Fruit fly (Drosophila melanogaster) whole organism, wandering third instar larva: ENCODE data around the gene fmt.

Experiments used
- Abd-B ChIP-seq: fragments of >200 bp; optimal IDR thresholded peaks from 2 replicates; lab custom pipeline; 2017; ENCODE audit warnings: missing biosample characterization, missing genetic modification characterization
- CG32264 ChIP-seq: fragments of 200-800 bp; sonication (Bioruptor generic); optimal IDR thresholded peaks from 2 replicates; lab custom pipeline; 2016; ENCODE audit warnings: missing biosample characterization, missing genetic modification characterization
- CG9705 ChIP-seq: fragments of 200-800 bp; sonication (Bioruptor generic); optimal IDR thresholded peaks from 2 replicates; lab custom pipeline; 2018; ENCODE audit warnings: missing biosample characterization, mild to moderate bottlenecking, missing genetic modification characterization
- CrebA ChIP-seq: fragments of 200-800 bp; sonication (Bioruptor generic); optimal IDR thresholded peaks from 2 replicates; lab custom pipeline; 2016; ENCODE audit warnings: missing biosample characterization, mild to moderate bottlenecking, missing genetic modification characterization, borderline replicate concordance
- Dfd ChIP-seq: fragments of >200 bp; optimal IDR thresholded peaks from 2 replicates; lab custom pipeline; 2017; ENCODE audit warnings: missing biosample characterization, missing genetic modification characterization
- Dif ChIP-seq: fragments of 200-275, 200-300 bp; sonication (Bioruptor generic); optimal IDR thresholded peaks from 2 replicates; lab custom pipeline; 2018; ENCODE audit warnings: missing biosample characterization, missing genetic modification characterization; ENCODE audit not compliant: partially characterized antibody
- GATAd ChIP-seq: sonication (Bioruptor generic); optimal IDR thresholded peaks from 2 replicates; lab custom pipeline; 2016; ENCODE audit warnings: missing biosample characterization, missing genetic modification characterization
- HLH106 ChIP-seq: fragments of 200-800 bp; optimal IDR thresholded peaks from 3 replicates; lab custom pipeline; 2019; ENCODE audit warnings: missing biosample characterization, mild to moderate bottlenecking, missing genetic modification characterization, moderate library complexity
- Hnf4 ChIP-seq: fragments of 200-800 bp; sonication (Bioruptor generic); optimal IDR thresholded peaks from 2 replicates; lab custom pipeline; 2016; ENCODE audit warnings: missing biosample characterization, mild to moderate bottlenecking, missing genetic modification characterization
- Hr78 ChIP-seq: fragments of >200 bp; optimal IDR thresholded peaks from 2 replicates; lab custom pipeline; 2017; ENCODE audit warnings: missing biosample characterization, missing genetic modification characterization
- Hr83 ChIP-seq: fragments of 200-300 bp; sonication (Bioruptor generic); optimal IDR thresholded peaks from 2 replicates; lab custom pipeline; 2016; ENCODE audit warnings: missing biosample characterization, mild to moderate bottlenecking, missing genetic modification characterization, moderate library complexity; ENCODE audit not compliant: poor library complexity, severe bottlenecking
- Jra ChIP-seq: sonication (Bioruptor generic); optimal IDR thresholded peaks from 2 replicates; lab custom pipeline; 2016; ENCODE audit warnings: missing biosample characterization, missing genetic modification characterization
- Mio ChIP-seq: sonication (Bioruptor generic); optimal IDR thresholded peaks from 2 replicates; lab custom pipeline; 2016; ENCODE audit warnings: missing biosample characterization, missing genetic modification characterization
- Myc ChIP-seq: fragments of >200 bp; optimal IDR thresholded peaks from 2 replicates; lab custom pipeline; 2017
- N ChIP-seq: fragments of >200 bp; optimal IDR thresholded peaks from 2 replicates; lab custom pipeline; 2018; ENCODE audit warnings: missing biosample characterization, missing external identifiers, missing genetic modification characterization
- OdsH ChIP-seq: fragments of 200-800 bp; sonication (Bioruptor generic); optimal IDR thresholded peaks from 2 replicates; lab custom pipeline; 2016; ENCODE audit warnings: missing biosample characterization, mild to moderate bottlenecking, missing genetic modification characterization
- Rel ChIP-seq, 2 experiments: fragments of 200-800 bp; sonication (Bioruptor generic) in 1 of 2; optimal IDR thresholded peaks; 2 replicates in 1 of 2; 3 replicates in 1 of 2; lab custom pipeline; 2016 to 2019; ENCODE audit warnings: mild to moderate bottlenecking in 2 of 2, missing biosample characterization in 2 of 2, missing genetic modification characterization in 2 of 2, moderate library complexity in 1 of 2
- Sp1 ChIP-seq: fragments of 200-800 bp; sonication (Bioruptor generic); optimal IDR thresholded peaks from 3 replicates; lab custom pipeline; 2019; ENCODE audit warnings: missing biosample characterization, mild to moderate bottlenecking, missing genetic modification characterization, moderate library complexity
- Vsx2 ChIP-seq: fragments of 200-300, 225-300 bp; sonication (Bioruptor generic); optimal IDR thresholded peaks from 2 replicates; lab custom pipeline; 2018; ENCODE audit warnings: missing biosample characterization, missing genetic modification characterization; ENCODE audit not compliant: partially characterized antibody
- br ChIP-seq: fragments of 200-800 bp; sonication (Bioruptor generic); optimal IDR thresholded peaks from 2 replicates; lab custom pipeline; 2016; ENCODE audit warnings: missing biosample characterization, missing genetic modification characterization
- brk ChIP-seq: fragments of 200-800 bp; sonication (Bioruptor generic); optimal IDR thresholded peaks from 2 replicates; lab custom pipeline; 2016; ENCODE audit warnings: missing biosample characterization, mild to moderate bottlenecking, missing genetic modification characterization
- dl ChIP-seq, 2 experiments: fragments of 175-275, 200-275 bp in 1 of 2; fragments of 200-275 bp in 1 of 2; sonication (Bioruptor generic); optimal IDR thresholded peaks; lab custom pipeline; 2018; ENCODE audit warnings: mild to moderate bottlenecking in 2 of 2, missing biosample characterization in 2 of 2, missing genetic modification characterization in 2 of 2, moderate library complexity in 2 of 2; ENCODE audit not compliant: partially characterized antibody in 2 of 2, insufficient read depth in 1 of 2
- dmrt93B ChIP-seq: fragments of 200-800 bp; sonication (Bioruptor generic); optimal IDR thresholded peaks from 2 replicates; lab custom pipeline; 2018; ENCODE audit warnings: missing biosample characterization, mild to moderate bottlenecking, missing genetic modification characterization
- dsf ChIP-seq: sonication (Bioruptor generic); optimal IDR thresholded peaks from 2 replicates; lab custom pipeline; 2016; ENCODE audit warnings: missing biosample characterization, missing genetic modification characterization, borderline replicate concordance
- ey ChIP-seq: fragments of 200-800 bp; sonication (Bioruptor generic); optimal IDR thresholded peaks from 2 replicates; lab custom pipeline; 2016; ENCODE audit warnings: missing biosample characterization, missing genetic modification characterization
- foxo ChIP-seq, 2 experiments: fragments of 200-800 bp; sonication (Bioruptor generic); optimal IDR thresholded peaks; 2 replicates in 1 of 2; 3 replicates in 1 of 2; lab custom pipeline; 2016 to 2017; ENCODE audit warnings: missing biosample characterization in 2 of 2, missing genetic modification characterization in 2 of 2
- fru ChIP-seq: fragments of 200-800 bp; sonication (Bioruptor generic); optimal IDR thresholded peaks from 3 replicates; lab custom pipeline; 2016; ENCODE audit warnings: missing biosample characterization, mild to moderate bottlenecking, missing genetic modification characterization
- h ChIP-seq: fragments of 200-800 bp; sonication (Bioruptor generic); optimal IDR thresholded peaks from 3 replicates; lab custom pipeline; 2016; ENCODE audit warnings: missing biosample characterization, mild to moderate bottlenecking, missing genetic modification characterization
- jim ChIP-seq: fragments of 175-275, 200-325 bp; sonication (Bioruptor generic); optimal IDR thresholded peaks from 2 replicates; lab custom pipeline; 2016; ENCODE audit warnings: missing biosample characterization, mild to moderate bottlenecking, missing genetic modification characterization
- lola ChIP-seq: fragments of >200 bp; optimal IDR thresholded peaks from 2 replicates; lab custom pipeline; 2017; ENCODE audit warnings: missing biosample characterization, missing genetic modification characterization
- pan ChIP-seq: fragments of >200 bp; optimal IDR thresholded peaks from 2 replicates; lab custom pipeline; 2017
- psq ChIP-seq: fragments of 200-800 bp; sonication (Bioruptor generic); optimal IDR thresholded peaks from 3 replicates; lab custom pipeline; 2017; ENCODE audit warnings: missing biosample characterization, mild to moderate bottlenecking, missing genetic modification characterization, moderate library complexity
- rgr ChIP-seq: fragments of 200-800 bp; sonication (Bioruptor generic); optimal IDR thresholded peaks from 3 replicates; lab custom pipeline; 2016; ENCODE audit warnings: missing biosample characterization, mild to moderate bottlenecking, missing genetic modification characterization
- sage ChIP-seq: fragments of 200-800 bp; sonication (Bioruptor generic); optimal IDR thresholded peaks from 2 replicates; lab custom pipeline; 2016; ENCODE audit warnings: missing biosample characterization, mild to moderate bottlenecking, missing genetic modification characterization
- sv ChIP-seq: fragments of 200-800 bp; sonication (Bioruptor generic); optimal IDR thresholded peaks from 3 replicates; lab custom pipeline; 2016; ENCODE audit warnings: missing biosample characterization, missing genetic modification characterization
- tai ChIP-seq: sonication (Bioruptor generic); optimal IDR thresholded peaks from 2 replicates; lab custom pipeline; 2016; ENCODE audit warnings: missing biosample characterization, missing genetic modification characterization
- usp ChIP-seq: fragments of >200 bp; optimal IDR thresholded peaks from 2 replicates; lab custom pipeline; 2017; ENCODE audit warnings: missing biosample characterization, missing genetic modification characterization
- woc ChIP-seq: sonication (Bioruptor generic); optimal IDR thresholded peaks from 2 replicates; lab custom pipeline; 2016; ENCODE audit warnings: missing biosample characterization, mild to moderate bottlenecking, missing genetic modification characterization

The fmt gene

dm6 chr3L:6188995-6189927, 15.6 kb upstream of the fmt start, which contains the start of the genes D19A and CG7386 (continued):
- peak; percentile 59 for TF ChIP-seq rgr (GFP tag; lab: Kevin White, UChicago)
- TF ChIP-seq GATAd (GFP tag; lab: Kevin White, UChicago), result no peak

dm6 chr3L:6184884-6185438, 11.3 kb upstream of the fmt start, which contains the start of the genes D19B and CG43293:
D19B (minus strand) TSS chr3L:6184920.
CG43293 (plus strand) TSS chr3L:6185189.
- TF ChIP-seq br (GFP tag; lab: Kevin White, UChicago), result peak; percentile 82
- TF ChIP-seq Sp1 (GFP tag; lab: Kevin White, UChicago), result peak; percentile 74
- peak; percentile 80 for TF ChIP-seq fru (GFP tag; lab: Kevin White, UChicago)
- no peak for TF ChIP-seq pan (lab: Kevin White, UChicago)
- TF ChIP-seq usp, result no peak
- TF ChIP-seq Jra (GFP tag; lab: Kevin White, UChicago), result no peak
- peak; percentile 54 for TF ChIP-seq CG32264 (GFP tag; lab: Kevin White, UChicago)
- TF ChIP-seq woc (GFP tag; lab: Kevin White, UChicago), result peak; percentile 91
- TF ChIP-seq Hnf4 (GFP tag; lab: Kevin White, UChicago), result no peak
- TF ChIP-seq N (GFP tag; lab: Kevin White, UChicago), result no peak
- peak; percentile 96 for TF ChIP-seq jim (GFP tag; lab: Kevin White, UChicago)
- TF ChIP-seq sage (GFP tag; lab: Kevin White, UChicago), result no peak
- no peak for TF ChIP-seq dl (GFP tag; optimal IDR thresholded peaks at IDR 0.05; lab: Kevin White, UChicago; ENCODE audit: insufficient read depth in 1 of 2, partially characterized antibody in 2 of 2)
- TF ChIP-seq foxo (GFP tag; optimal IDR thresholded peaks at IDR 0.05; lab: Kevin White, UChicago), result peak in 1 of 2 experiments; percentile 91
- TF ChIP-seq brk (GFP tag; lab: Kevin White, UChicago), result no peak
- TF ChIP-seq dsf (GFP tag; lab: Kevin White, UChicago), result no peak
- peak; percentile 87 for TF ChIP-seq h (GFP tag; lab: Kevin White, UChicago)
- TF ChIP-seq sv (GFP tag; lab: Kevin White, UChicago), result peak; percentile 79
- TF ChIP-seq psq (GFP tag; lab: Kevin White, UChicago), result peak; percentile 85
- no peak for TF ChIP-seq tai (GFP tag; lab: Kevin White, UChicago)
- TF ChIP-seq Myc, result peak; percentile 78
- TF ChIP-seq dmrt93B (GFP tag; lab: Kevin White, UChicago), result peak; percentile 47
- TF ChIP-seq Hr83 (GFP tag; lab: Kevin White, UChicago), result peak; percentile 99
- TF ChIP-seq ey (GFP tag; lab: Kevin White, UChicago), result peak; percentile 80
- no peak for TF ChIP-seq Abd-B
- TF ChIP-seq Hr78, result no peak
- no peak for TF ChIP-seq lola
- no peak for TF ChIP-seq Vsx2 (GFP tag; lab: Kevin White, UChicago)
- peak; percentile 3 for TF ChIP-seq Mio (GFP tag; lab: Kevin White, UChicago)
- peak; percentile 70 for TF ChIP-seq GATAd (GFP tag; lab: Kevin White, UChicago)
- no peak for TF ChIP-seq CrebA (GFP tag; lab: Kevin White, UChicago)
- peak; percentile 77 for TF ChIP-seq HLH106 (tag; lab: Kevin White, UChicago)
- peak; percentile 93 for TF ChIP-seq rgr (GFP tag; lab: Kevin White, UChicago)
- TF ChIP-seq Dif (GFP tag; lab: Kevin White, UChicago), result peak; percentile 60
- no peak for TF ChIP-seq Rel (GFP tag; optimal IDR thresholded peaks at IDR 0.05; lab: Kevin White, UChicago)
- TF ChIP-seq Rel (tag; optimal IDR thresholded peaks at IDR 0.05; lab: Kevin White, UChicago), result peak; percentile 92
- TF ChIP-seq OdsH (GFP tag; lab: Kevin White, UChicago), result peak; percentile 81
- no peak for TF ChIP-seq Dfd (GFP tag; lab: Kevin White, UChicago)
- TF ChIP-seq CG9705 (GFP tag; lab: Kevin White, UChicago), result peak; percentile 52
